Fruit fly (Drosophila melanogaster): ENCODE results near the gene yata.

yata gene

dm6 chr3R:29771645-29772089 lies 22.6 kb downstream of the yata start (continued):
- TF ChIP-seq Rfx (GFP tag; IDR thresholded peaks at IDR 0.05) (no peak), slp2 (GFP tag; optimal IDR thresholded peaks at IDR 0.05) (no peak), nerfin-1 (tag; optimal IDR thresholded peaks at IDR 0.05) (peak; percentile 74), her (GFP tag; optimal IDR thresholded peaks at IDR 0.05) (peak; percentile 46), Camta (GFP tag; optimal IDR thresholded peaks at IDR 0.05) (no peak), lab (GFP tag; optimal IDR thresholded peaks at IDR 0.05) (peak; percentile 17), CG10147 (GFP tag; optimal IDR thresholded peaks at IDR 0.05) (no peak), kay (GFP tag; optimal IDR thresholded peaks at IDR 0.05) (peak; percentile 99), CG8089 (GFP tag; optimal IDR thresholded peaks at IDR 0.05) (no peak), CrebB (tag; optimal IDR thresholded peaks at IDR 0.05) (peak; percentile 53), Vsx1 (GFP tag; optimal IDR thresholded peaks at IDR 0.05) (no peak), CG17385 (GFP tag; optimal IDR thresholded peaks at IDR 0.05) (no peak), Hand (GFP tag; optimal IDR thresholded peaks at IDR 0.05) (peak; percentile 65), mam (GFP tag; optimal IDR thresholded peaks at IDR 0.05) (no peak), CG11723 (GFP tag; optimal IDR thresholded peaks at IDR 0.05) (no peak), onecut (GFP tag; IDR thresholded peaks at IDR 0.05) (no peak), CG12155 (GFP tag; optimal IDR thresholded peaks at IDR 0.05) (no peak), Hr3 (GFP tag; optimal IDR thresholded peaks at IDR 0.05) (no peak), Pdp1 (GFP tag; optimal IDR thresholded peaks at IDR 0.05) (peak in 1 of 2 experiments; percentile 88), CG1024 (GFP tag; IDR thresholded peaks at IDR 0.05) (no peak), Mad (GFP tag; optimal IDR thresholded peaks at IDR 0.05) (no peak), sug (tag; optimal IDR thresholded peaks at IDR 0.05) (no peak), Mes4 (GFP tag; optimal IDR thresholded peaks at IDR 0.05) (no peak), bowl (GFP tag; IDR thresholded peaks at IDR 0.05) (no peak), wdn (GFP tag; IDR thresholded peaks at IDR 0.05) (no peak), ara (GFP tag; IDR thresholded peaks at IDR 0.05) (no peak), CG9727 (GFP tag; optimal IDR thresholded peaks at IDR 0.05) (no peak), chinmo (GFP tag; IDR thresholded peaks at IDR 0.05; ENCODE audit: partially characterized antibody) (peak; percentile 99), CG2129 (GFP tag; IDR thresholded peaks at IDR 0.05; ENCODE audit: partially characterized antibody) (0 out of 2 replicates have a peak, but pooled peaks have one; percentile 13), Ssrp (tag; optimal IDR thresholded peaks at IDR 0.05) (no peak), D19A (tag; optimal IDR thresholded peaks at IDR 0.05) (peak; percentile 17), CkIIα-i1 (GFP tag; IDR thresholded peaks at IDR 0.05) (no peak), tll (GFP tag; optimal IDR thresholded peaks at IDR 0.05) (no peak), CG11093 (GFP tag; IDR thresholded peaks at IDR 0.05) (no peak), otp (GFP tag; IDR thresholded peaks at IDR 0.05) (peak; percentile 9; the same call in 1 of the 3 replicates), CG3838 (GFP tag; optimal IDR thresholded peaks at IDR 0.05) (peak; percentile 85), CG7745 (tag; optimal IDR thresholded peaks at IDR 0.05) (no peak), lmd (GFP tag; IDR thresholded peaks at IDR 0.05) (no peak), dpn (GFP tag; optimal IDR thresholded peaks at IDR 0.05) (no peak), CG10321 (GFP tag; IDR thresholded peaks at IDR 0.05) (no peak), CG8290 (GFP tag; optimal IDR thresholded peaks at IDR 0.05) (no peak), CG8290 (tag; optimal IDR thresholded peaks at IDR 0.05) (peak in 1 of 2 experiments; percentile 61), H15 (GFP tag; IDR thresholded peaks at IDR 0.05) (no peak), NK7.1 (GFP tag; optimal IDR thresholded peaks at IDR 0.05) (no peak), maf-S (GFP tag; optimal IDR thresholded peaks at IDR 0.05) (no peak), Nf-YB (GFP tag; optimal IDR thresholded peaks at IDR 0.05) (no peak), CG14441 (GFP tag; IDR thresholded peaks at IDR 0.05) (no peak), CG4854 (GFP tag; optimal IDR thresholded peaks at IDR 0.05) (no peak), mld (GFP tag; IDR thresholded peaks at IDR 0.05; ENCODE audit: partially characterized antibody) (no peak), Atf3 (GFP tag; optimal IDR thresholded peaks at IDR 0.05) (peak; percentile 11), CG34376 (GFP tag; optimal IDR thresholded peaks at IDR 0.05) (no peak), dati (GFP tag; IDR thresholded peaks at IDR 0.05) (no peak)

Measured in whole organism, embryonic.